Worm (Caenorhabditis elegans) whole organism, L1 larva: ENCODE results near the gene lin-13.
A peak's percentile ranks its signal among the peaks of the same experiment; 100 is the strongest.

ENCODE experiments used
- C16A3.4 ChIP-seq: fragments of 150-350 bp; optimal IDR thresholded peaks from 2 replicates; lab custom pipeline; 2014; ENCODE audit warnings: missing biosample characterization, missing genetic modification characterization
- Y116A8C.19 ChIP-seq: sonication (generic microtip); optimal IDR thresholded peaks from 2 replicates; lab custom pipeline; 2016; ENCODE audit warnings: missing compliant biosample characterization, missing genetic modification characterization, borderline replicate concordance
- aha-1 ChIP-seq: fragments of 150-350 bp; optimal IDR thresholded peaks from 2 replicates; lab custom pipeline; 2014; ENCODE audit warnings: missing biosample characterization, missing genetic modification characterization
- alr-1 ChIP-seq: fragments of 200-800 bp; sonication (Bioruptor generic); optimal IDR thresholded peaks from 2 replicates; lab custom pipeline; 2018; ENCODE audit warnings: borderline replicate concordance, mild to moderate bottlenecking, missing genetic modification characterization, missing compliant biosample characterization
- aly-2 ChIP-seq: fragments of 150-350 bp; optimal IDR thresholded peaks from 2 replicates; lab custom pipeline; 2014; ENCODE audit warnings: missing biosample characterization, missing genetic modification characterization
- ama-1 ChIP-seq: fragments of 150-350 bp; optimal IDR thresholded peaks from 2 replicates; lab custom pipeline; 2014
- blmp-1 ChIP-seq: fragments of 150-350 bp; optimal IDR thresholded peaks from 2 replicates; lab custom pipeline; 2014; ENCODE audit warnings: missing biosample characterization, missing genetic modification characterization
- ceh-8 ChIP-seq: fragments of 200-800 bp; sonication (Bioruptor generic); optimal IDR thresholded peaks from 2 replicates; lab custom pipeline; 2018; ENCODE audit warnings: mild to moderate bottlenecking, missing genetic modification characterization, moderate library complexity, missing compliant biosample characterization
- ceh-88 ChIP-seq: fragments of 200-800 bp; sonication (Bioruptor generic); IDR thresholded peaks from 2 replicates; pipeline ENCODE4 v1.3.6; 2022; ENCODE audit warnings: missing genetic modification characterization, missing compliant biosample characterization
- ceh-90 ChIP-seq: sonication (generic microtip); optimal IDR thresholded peaks from 2 replicates; lab custom pipeline; 2016; ENCODE audit warnings: missing genetic modification characterization, missing compliant biosample characterization
- ces-1 ChIP-seq: fragments of 150-350 bp; optimal IDR thresholded peaks from 2 replicates; lab custom pipeline; 2014; ENCODE audit warnings: missing biosample characterization, missing genetic modification reagents, missing genetic modification characterization
- dpl-1 ChIP-seq, 3 experiments: fragments of 150-350 bp in 2 of 3; sonication (generic microtip) in 1 of 3; optimal IDR thresholded peaks; 2 replicates each; lab custom pipeline; 2014 to 2017; ENCODE audit warnings: missing biosample characterization in 3 of 3, missing genetic modification characterization in 3 of 3, missing genetic modification reagents in 3 of 3
- dsc-1 ChIP-seq: sonication (generic microtip); optimal IDR thresholded peaks from 2 replicates; lab custom pipeline; 2016; ENCODE audit warnings: mild to moderate bottlenecking, missing genetic modification characterization, missing compliant biosample characterization
- efl-1 ChIP-seq, 4 experiments: fragments of 150-350 bp; optimal IDR thresholded peaks in 3 of 4; peaks in 1 of 4; 1 replicate in 1 of 4; 2 replicates in 3 of 4; lab custom pipeline; 2014; ENCODE audit warnings: missing biosample characterization in 2 of 4, missing genetic modification characterization in 2 of 4, missing genetic modification reagents in 2 of 4
- elt-2 ChIP-seq: sonication (generic microtip); optimal IDR thresholded peaks from 2 replicates; lab custom pipeline; 2016; ENCODE audit warnings: missing genetic modification characterization, mild to moderate bottlenecking, inconsistent platforms, missing compliant biosample characterization, missing genetic modification reagents
- elt-3 ChIP-seq, 6 experiments: fragments of 150-350 bp in 1 of 6; sonication (generic microtip); optimal IDR thresholded peaks; 2 replicates each; lab custom pipeline; 2017 to 2018; ENCODE audit warnings: missing biosample characterization in 6 of 6, missing genetic modification characterization in 6 of 6, inconsistent platforms in 1 of 6
- ets-5 ChIP-seq: fragments of 200-800 bp; sonication (Bioruptor generic); IDR thresholded peaks from 2 replicates; pipeline ENCODE4 v1.3.6; 2022; ENCODE audit warnings: missing genetic modification characterization, missing compliant biosample characterization
- fkh-10 ChIP-seq: sonication (generic microtip); optimal IDR thresholded peaks from 2 replicates; lab custom pipeline; 2017; ENCODE audit warnings: missing biosample characterization, missing genetic modification reagents, missing genetic modification characterization
- fkh-4 ChIP-seq: sonication (generic microtip); optimal IDR thresholded peaks from 2 replicates; lab custom pipeline; 2016; ENCODE audit warnings: missing compliant biosample characterization, missing genetic modification characterization, borderline replicate concordance
- fkh-8 ChIP-seq: sonication (generic microtip); optimal IDR thresholded peaks from 2 replicates; lab custom pipeline; 2016; ENCODE audit warnings: mild to moderate bottlenecking, missing genetic modification characterization, missing compliant biosample characterization
- hpl-2 ChIP-seq: fragments of 150-350 bp; optimal IDR thresholded peaks from 2 replicates; lab custom pipeline; 2014; ENCODE audit warnings: missing biosample characterization, missing genetic modification reagents, missing genetic modification characterization
- jun-1 ChIP-seq: fragments of 150-350 bp; optimal IDR thresholded peaks from 2 replicates; lab custom pipeline; 2014; ENCODE audit warnings: missing biosample characterization, missing genetic modification reagents, missing genetic modification characterization
- lin-15B ChIP-seq: fragments of 150-350 bp; sonication (generic microtip); optimal IDR thresholded peaks from 3 replicates; lab custom pipeline; 2014; ENCODE audit warnings: missing biosample characterization, missing genetic modification characterization
- lin-35 ChIP-seq, 2 experiments: fragments of 150-350 bp; optimal IDR thresholded peaks; 2 replicates each; lab custom pipeline; 2014; ENCODE audit warnings: missing biosample characterization in 2 of 2, missing genetic modification characterization in 2 of 2, missing genetic modification reagents in 2 of 2
- lin-39 ChIP-seq: fragments of 150-350 bp; optimal IDR thresholded peaks from 2 replicates; lab custom pipeline; 2014; ENCODE audit warnings: missing biosample characterization, missing genetic modification reagents, missing genetic modification characterization
- lir-3 ChIP-seq: sonication (generic microtip); optimal IDR thresholded peaks from 2 replicates; lab custom pipeline; 2016; ENCODE audit warnings: mild to moderate bottlenecking, missing genetic modification characterization, moderate library complexity, missing compliant biosample characterization; ENCODE audit not compliant: poor library complexity
- lsy-2 ChIP-seq, 2 experiments: fragments of 150-350 bp; optimal IDR thresholded peaks; 2 replicates each; lab custom pipeline; 2014; ENCODE audit warnings: missing biosample characterization in 2 of 2, missing genetic modification characterization in 2 of 2
- mab-9 ChIP-seq: fragments of 200-800 bp; sonication (Bioruptor generic); IDR thresholded peaks from 2 replicates; pipeline ENCODE4 v1.3.6; 2022; ENCODE audit warnings: missing genetic modification reagents, missing genetic modification characterization, missing compliant biosample characterization
- mef-2 ChIP-seq: fragments of 150-350 bp; optimal IDR thresholded peaks from 2 replicates; lab custom pipeline; 2014; ENCODE audit warnings: missing biosample characterization, missing genetic modification characterization
- mep-1 ChIP-seq: fragments of 150-350 bp; optimal IDR thresholded peaks from 2 replicates; lab custom pipeline; 2014; ENCODE audit warnings: missing biosample characterization, missing genetic modification characterization
- nhr-11 ChIP-seq: fragments of 150-350 bp; optimal IDR thresholded peaks from 2 replicates; lab custom pipeline; 2014; ENCODE audit warnings: missing biosample characterization, missing genetic modification characterization
- nhr-19 ChIP-seq: fragments of 200-800 bp; sonication (Bioruptor generic); conservative IDR thresholded peaks from 2 replicates; pipeline ENCODE4 v1.3.6; 2022; ENCODE audit warnings: missing genetic modification characterization, missing compliant biosample characterization
- nhr-20 ChIP-seq: sonication (generic microtip); optimal IDR thresholded peaks from 2 replicates; lab custom pipeline; 2016; ENCODE audit warnings: mild to moderate bottlenecking, missing genetic modification characterization, missing compliant biosample characterization
- nhr-28 ChIP-seq: fragments of 150-350 bp; optimal IDR thresholded peaks from 2 replicates; lab custom pipeline; 2014; ENCODE audit warnings: missing biosample characterization, missing genetic modification characterization
- nhr-47 ChIP-seq: sonication (generic microtip); optimal IDR thresholded peaks from 2 replicates; lab custom pipeline; 2016; ENCODE audit warnings: mild to moderate bottlenecking, missing genetic modification characterization, moderate library complexity, missing compliant biosample characterization
- nhr-71 ChIP-seq: sonication (generic microtip); optimal IDR thresholded peaks from 2 replicates; lab custom pipeline; 2016; ENCODE audit warnings: mild to moderate bottlenecking, missing genetic modification characterization, moderate library complexity, missing compliant biosample characterization
- nhr-77 ChIP-seq: fragments of 150-350 bp; optimal IDR thresholded peaks from 2 replicates; lab custom pipeline; 2014; ENCODE audit warnings: missing biosample characterization, missing genetic modification characterization
- nhr-84 ChIP-seq: sonication (generic microtip); optimal IDR thresholded peaks from 2 replicates; lab custom pipeline; 2017; ENCODE audit warnings: missing biosample characterization, missing genetic modification characterization
- nhr-85 ChIP-seq: sonication (generic microtip); peaks from one replicate; lab custom pipeline; 2016; ENCODE audit warnings: missing genetic modification characterization, inconsistent platforms, missing compliant biosample characterization
- pag-3 ChIP-seq: sonication (generic microtip); optimal IDR thresholded peaks from 2 replicates; lab custom pipeline; 2017; ENCODE audit warnings: missing genetic modification characterization, mild to moderate bottlenecking, missing compliant biosample characterization, antibody characterized with exemption, borderline replicate concordance; ENCODE audit not compliant: insufficient read depth
- pax-3 ChIP-seq: fragments of 200-800 bp; sonication (Bioruptor generic); optimal IDR thresholded peaks from 2 replicates; lab custom pipeline; 2018; ENCODE audit warnings: mild to moderate bottlenecking, missing genetic modification characterization, moderate library complexity, missing compliant biosample characterization
- rnt-1 ChIP-seq: sonication (generic microtip); optimal IDR thresholded peaks from 2 replicates; lab custom pipeline; 2016; ENCODE audit warnings: mild to moderate bottlenecking, missing genetic modification characterization, moderate library complexity, missing compliant biosample characterization
- skn-1 ChIP-seq: fragments of 150-350 bp; optimal IDR thresholded peaks from 2 replicates; lab custom pipeline; 2014; ENCODE audit warnings: missing biosample characterization, missing genetic modification characterization
- sptf-1 ChIP-seq: fragments of 150-350 bp; optimal IDR thresholded peaks from 2 replicates; lab custom pipeline; 2014; ENCODE audit warnings: missing biosample characterization, missing genetic modification characterization
- swsn-7 ChIP-seq: sonication (generic microtip); optimal IDR thresholded peaks from 2 replicates; lab custom pipeline; 2016; ENCODE audit warnings: missing genetic modification characterization, missing compliant biosample characterization
- unc-130 ChIP-seq: fragments of 150-350 bp; optimal IDR thresholded peaks from 2 replicates; lab custom pipeline; 2017; ENCODE audit warnings: missing biosample characterization, missing genetic modification characterization, inconsistent platforms
- unc-30 ChIP-seq: sonication (generic microtip); optimal IDR thresholded peaks from 2 replicates; lab custom pipeline; 2017; ENCODE audit warnings: missing biosample characterization, missing genetic modification characterization
- unc-86 ChIP-seq: sonication (generic microtip); optimal IDR thresholded peaks from 2 replicates; lab custom pipeline; 2016; ENCODE audit warnings: missing genetic modification characterization, missing compliant biosample characterization
- unc-98 ChIP-seq: fragments of 200-800 bp; sonication (Bioruptor generic); IDR thresholded peaks from 2 replicates; pipeline ENCODE4 v1.3.6; 2022; ENCODE audit warnings: missing genetic modification characterization, missing compliant biosample characterization
- xbp-1 ChIP-seq: sonication (generic microtip); optimal IDR thresholded peaks from 2 replicates; lab custom pipeline; 2016; ENCODE audit warnings: missing genetic modification characterization, missing compliant biosample characterization
- zip-4 ChIP-seq: fragments of 200-800 bp; sonication (Bioruptor generic); optimal IDR thresholded peaks from 2 replicates; lab custom pipeline; 2018; ENCODE audit warnings: mild to moderate bottlenecking, missing genetic modification characterization, moderate library complexity, missing compliant biosample characterization
- ztf-11 ChIP-seq, 2 experiments: sonication (generic microtip); optimal IDR thresholded peaks; 2 replicates each; lab custom pipeline; 2016 to 2017; ENCODE audit warnings: missing genetic modification characterization in 2 of 2, missing biosample characterization in 1 of 2, missing compliant biosample characterization in 1 of 2

Gene lin-13

DNA sequence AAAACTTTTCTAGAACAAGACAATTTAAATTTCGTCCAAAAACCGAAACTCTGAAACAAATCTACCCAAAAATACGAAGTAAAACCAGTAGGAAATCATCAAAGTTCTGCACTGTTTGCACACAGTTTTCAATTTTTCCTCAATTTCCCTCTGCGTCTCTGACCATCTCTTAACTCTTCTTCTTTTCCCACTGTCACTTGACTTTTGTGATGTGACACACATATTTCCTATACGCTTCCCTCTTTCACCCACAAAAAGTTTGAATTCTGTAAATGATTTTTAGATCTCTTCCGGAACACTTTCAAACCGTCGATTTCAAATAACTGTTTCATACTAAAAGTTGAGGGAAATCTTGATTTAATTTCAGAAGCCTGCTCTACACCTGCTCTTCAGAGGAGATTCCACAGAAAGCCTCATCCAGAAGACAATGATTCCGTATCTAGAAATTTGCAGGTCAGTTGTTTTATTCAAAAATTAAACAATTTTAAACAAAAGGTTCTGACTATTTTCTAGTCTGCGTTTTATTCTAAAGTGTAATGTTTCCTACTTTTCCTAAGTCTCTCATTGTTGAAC, 10.2 kb upstream of the lin-13 start, which contains the start of gene ncl-1:
Gene ncl-1, plus strand, starts transcription at position 366 of the 573 bp plus-strand sequence.
- TF ChIP-seq ama-1 (lab: Kevin White, UChicago) (peak; percentile 18), efl-1 (optimal IDR thresholded peaks at IDR 0.05; lab: Kevin White, UChicago) (no peak), efl-1 (GFP tag; optimal IDR thresholded peaks at IDR 0.05 in 1 of 2; lab: Kevin White, UChicago) (peak in 1 of 2 experiments; percentile 80), mep-1 (tag; lab: Kevin White, UChicago) (peak; percentile 7), aly-2 (tag; lab: Kevin White, UChicago) (no peak), xbp-1 (tag; lab: Kevin White, UChicago) (no peak), pax-3 (tag; lab: Kevin White, UChicago) (no peak), ets-5 (GFP tag; lab: Robert Waterston, UW) (no peak), ces-1 (GFP tag; lab: Kevin White, UChicago) (no peak), hpl-2 (no peak), nhr-20 (tag; lab: Kevin White, UChicago) (no peak), dsc-1 (tag; lab: Kevin White, UChicago) (no peak), elt-3 (tag; optimal IDR thresholded peaks at IDR 0.05; lab: Kevin White, UChicago) (no peak), nhr-11 (tag; lab: Kevin White, UChicago) (no peak), rnt-1 (peak; percentile 12), fkh-8 (tag; lab: Kevin White, UChicago) (no peak), nhr-28 (tag; lab: Kevin White, UChicago) (no peak), elt-2 (tag; lab: Kevin White, UChicago) (peak; percentile 19), nhr-47 (tag; lab: Kevin White, UChicago) (no peak), aha-1 (no peak), ceh-8 (GFP tag; lab: Kevin White, UChicago) (no peak), lin-35 (GFP tag; optimal IDR thresholded peaks at IDR 0.05; lab: Kevin White, UChicago) (peak; percentile 19 to 54), lsy-2 (tag; optimal IDR thresholded peaks at IDR 0.05; lab: Kevin White, UChicago) (peak in 1 of 2 experiments; percentile 20), alr-1 (tag; lab: Kevin White, UChicago) (no peak), unc-130 (tag; lab: Kevin White, UChicago) (no peak), dpl-1 (GFP tag; optimal IDR thresholded peaks at IDR 0.05; lab: Kevin White, UChicago) (peak in 1 of 3 experiments; percentile 27), blmp-1 (tag; lab: Kevin White, UChicago) (peak; percentile 40), skn-1 (peak; percentile 18), ceh-88 (GFP tag; lab: Robert Waterston, UW) (no peak), ceh-90 (no peak), lin-15B (no peak), nhr-84 (tag; lab: Kevin White, UChicago) (no peak), unc-98 (GFP tag; lab: Robert Waterston, UW) (no peak), pag-3 (tag; lab: Kevin White, UChicago) (no peak), fkh-10 (GFP tag; lab: Kevin White, UChicago) (no peak), nhr-71 (tag; lab: Kevin White, UChicago) (peak; percentile 2), nhr-85 (peak; percentile 58), nhr-77 (tag; lab: Kevin White, UChicago) (no peak), C16A3.4 (tag; lab: Kevin White, UChicago) (no peak), lin-39 (tag; lab: Kevin White, UChicago) (no peak), mab-9 (GFP tag; lab: Robert Waterston, UW) (no peak), ztf-11 (tag; optimal IDR thresholded peaks at IDR 0.05; lab: Kevin White, UChicago) (no peak), mef-2 (tag; lab: Kevin White, UChicago) (no peak), swsn-7 (tag; lab: Kevin White, UChicago) (no peak), lir-3 (tag; lab: Kevin White, UChicago) (no peak), sptf-1 (tag; lab: Kevin White, UChicago) (no peak), zip-4 (GFP tag; lab: Kevin White, UChicago) (no peak), unc-86 (tag; lab: Kevin White, UChicago) (no peak), unc-30 (no peak), Y116A8C.19 (tag; lab: Kevin White, UChicago) (no peak), fkh-4 (no peak), nhr-19 (0 out of 2 replicates have a peak, but pooled peaks have one; percentile 14), jun-1 (tag; lab: Kevin White, UChicago) (no peak)
